Fruit fly (Drosophila melanogaster): ENCODE measurements around the gene CG16762.
A peak's percentile ranks its signal among the peaks of the same experiment; 100 is the strongest.

The CG16762 gene

dm6 chr3L:2494183-2494541 lies 18.7 kb upstream of the CG16762 start (continued):
- no peak for TF ChIP-seq zen2 (GFP tag; IDR thresholded peaks at IDR 0.05; ENCODE audit: partially characterized antibody)
- TF ChIP-seq CG31224 (GFP tag; IDR thresholded peaks at IDR 0.05): peak; percentile 84
- peak; percentile 45 for TF ChIP-seq Vsx1 (GFP tag; optimal IDR thresholded peaks at IDR 0.05)
- peak; percentile 92 for TF ChIP-seq E2f1 (GFP tag; IDR thresholded peaks at IDR 0.05)
- TF ChIP-seq CG17802 (tag; optimal IDR thresholded peaks at IDR 0.05): peak; percentile 54
- TF ChIP-seq chn (GFP tag; optimal IDR thresholded peaks at IDR 0.05): peak; percentile 33
- peak; percentile 86 for TF ChIP-seq CG16779 (GFP tag; IDR thresholded peaks at IDR 0.05)
- no peak for TF ChIP-seq unc-4 (GFP tag; IDR thresholded peaks at IDR 0.05; ENCODE audit: partially characterized antibody)
- peak; percentile 57; the same call in 1 of the 2 replicates for TF ChIP-seq Dip2 (GFP tag; IDR thresholded peaks at IDR 0.05)
- TF ChIP-seq BEAF-32 (GFP tag; optimal IDR thresholded peaks at IDR 0.05): no peak
- TF ChIP-seq CG2199 (GFP tag; IDR thresholded peaks at IDR 0.05): peak; percentile 84; the same call in 1 of the 3 replicates
- no peak for TF ChIP-seq CG8290 (GFP tag; optimal IDR thresholded peaks at IDR 0.05)
- peak in 1 of 2 experiments; percentile 90 for TF ChIP-seq CG8290 (tag; optimal IDR thresholded peaks at IDR 0.05)
- peak; percentile 52 for TF ChIP-seq Asciz (GFP tag; optimal IDR thresholded peaks at IDR 0.05)
- TF ChIP-seq CG18476 (GFP tag; optimal IDR thresholded peaks at IDR 0.05): peak; percentile 76
- peak; percentile 72 for TF ChIP-seq Poxn (GFP tag; IDR thresholded peaks at IDR 0.05)
- TF ChIP-seq chinmo (GFP tag; IDR thresholded peaks at IDR 0.05; ENCODE audit: partially characterized antibody): peak; percentile 59; the same call in 1 of the 4 replicates
- peak; percentile 32 for TF ChIP-seq sima (GFP tag; optimal IDR thresholded peaks at IDR 0.05)
- TF ChIP-seq Hand (GFP tag; optimal IDR thresholded peaks at IDR 0.05): peak; percentile 76
- TF ChIP-seq sens-2 (GFP tag; IDR thresholded peaks at IDR 0.05): no peak
- no peak for TF ChIP-seq tll (GFP tag; optimal IDR thresholded peaks at IDR 0.05)
- peak; percentile 92 for TF ChIP-seq BtbVII (GFP tag; optimal IDR thresholded peaks at IDR 0.05)
- peak; percentile 82 for TF ChIP-seq H2.0 (GFP tag; IDR thresholded peaks at IDR 0.05)
- TF ChIP-seq CG9876 (GFP tag; optimal IDR thresholded peaks at IDR 0.05): no peak
- no peak for TF ChIP-seq CG2202 (tag; optimal IDR thresholded peaks at IDR 0.05)
- TF ChIP-seq Blimp-1 (GFP tag; optimal IDR thresholded peaks at IDR 0.05): peak; percentile 82
- no peak for TF ChIP-seq HLH4C (GFP tag; IDR thresholded peaks at IDR 0.05; ENCODE audit: partially characterized antibody)
- peak; percentile 57 for TF ChIP-seq CG11723 (GFP tag; optimal IDR thresholded peaks at IDR 0.05)
- peak; percentile 82 for TF ChIP-seq ssp (GFP tag; IDR thresholded peaks at IDR 0.05)
- TF ChIP-seq Hr3 (GFP tag; optimal IDR thresholded peaks at IDR 0.05): peak; percentile 65
- no peak for TF ChIP-seq CG3407 (GFP tag; optimal IDR thresholded peaks at IDR 0.05)
- TF ChIP-seq jigr1 (GFP tag; IDR thresholded peaks at IDR 0.05): peak; percentile 75; the same call in 2 of the 3 replicates
- peak; percentile 93 for TF ChIP-seq CG7839 (tag; optimal IDR thresholded peaks at IDR 0.05)
- TF ChIP-seq hb (GFP tag; IDR thresholded peaks at IDR 0.05; ENCODE audit: partially characterized antibody): no peak
- TF ChIP-seq gro (GFP tag; optimal IDR thresholded peaks at IDR 0.05): peak; percentile 94
- peak; percentile 94 for TF ChIP-seq CG14014 (GFP tag; IDR thresholded peaks at IDR 0.05)
- TF ChIP-seq lmd (GFP tag; IDR thresholded peaks at IDR 0.05): peak; percentile 90
- no peak for TF ChIP-seq sqz (GFP tag; optimal IDR thresholded peaks at IDR 0.05)
- TF ChIP-seq luna (GFP tag; optimal IDR thresholded peaks at IDR 0.05): peak; percentile 84
- no peak for TF ChIP-seq psq (GFP tag; optimal IDR thresholded peaks at IDR 0.05)
- TF ChIP-seq CG17186 (GFP tag; optimal IDR thresholded peaks at IDR 0.05): peak; percentile 69
- peak; percentile 75 for TF ChIP-seq Dip3 (GFP tag; optimal IDR thresholded peaks at IDR 0.05)
- no peak for TF ChIP-seq Atf-2 (GFP tag; optimal IDR thresholded peaks at IDR 0.05)
- no peak for TF ChIP-seq z (GFP tag; IDR thresholded peaks at IDR 0.05)
- TF ChIP-seq CG13287 (GFP tag; IDR thresholded peaks at IDR 0.05; ENCODE audit: partially characterized antibody): no peak
- peak; percentile 80 for TF ChIP-seq ham (GFP tag; IDR thresholded peaks at IDR 0.05)
- TF ChIP-seq mld (GFP tag; IDR thresholded peaks at IDR 0.05; ENCODE audit: partially characterized antibody): no peak
- peak; percentile 92 for TF ChIP-seq CG12769 (tag; optimal IDR thresholded peaks at IDR 0.05)
- peak; percentile 63 for TF ChIP-seq CG33213 (GFP tag; optimal IDR thresholded peaks at IDR 0.05)
- peak; percentile 75 for TF ChIP-seq CG12155 (GFP tag; optimal IDR thresholded peaks at IDR 0.05)
- peak; percentile 79 for TF ChIP-seq wor (GFP tag; IDR thresholded peaks at IDR 0.05)
